Worm (Caenorhabditis elegans) whole organism, L2 larva: ENCODE data around the gene C32H11.3.

Source experiments
- aly-2 ChIP-seq: fragments of 150-350 bp; optimal IDR thresholded peaks from 2 replicates; lab custom pipeline; 2014; ENCODE audit warnings: missing biosample characterization, missing genetic modification characterization
- blmp-1 ChIP-seq: sonication (generic microtip); optimal IDR thresholded peaks from 2 replicates; lab custom pipeline; 2017; ENCODE audit warnings: missing genetic modification characterization, mild to moderate bottlenecking, missing compliant biosample characterization, antibody characterized with exemption, moderate library complexity; ENCODE audit not compliant: insufficient read depth
- ceh-82 ChIP-seq: fragments of 150-350 bp; optimal IDR thresholded peaks from 2 replicates; lab custom pipeline; 2014; ENCODE audit warnings: missing biosample characterization, missing genetic modification characterization
- lin-11 ChIP-seq: fragments of 150-350 bp; sonication (generic microtip); optimal IDR thresholded peaks from 2 replicates; lab custom pipeline; 2014; ENCODE audit warnings: missing biosample characterization, missing genetic modification characterization, inconsistent platforms, mixed read lengths
- nhr-12 ChIP-seq: fragments of 150-350 bp; optimal IDR thresholded peaks from 2 replicates; lab custom pipeline; 2014; ENCODE audit warnings: missing biosample characterization, missing genetic modification characterization
- nhr-237 ChIP-seq: fragments of 150-350 bp; optimal IDR thresholded peaks from 2 replicates; lab custom pipeline; 2014; ENCODE audit warnings: missing biosample characterization, missing genetic modification characterization
- ztf-11 ChIP-seq: sonication (generic microtip); optimal IDR thresholded peaks from 2 replicates; lab custom pipeline; 2017; ENCODE audit warnings: missing biosample characterization, missing genetic modification characterization
- ztf-4 ChIP-seq: fragments of 150-350 bp; optimal IDR thresholded peaks from 2 replicates; lab custom pipeline; 2014; ENCODE audit warnings: missing biosample characterization, missing genetic modification characterization

DNA sequence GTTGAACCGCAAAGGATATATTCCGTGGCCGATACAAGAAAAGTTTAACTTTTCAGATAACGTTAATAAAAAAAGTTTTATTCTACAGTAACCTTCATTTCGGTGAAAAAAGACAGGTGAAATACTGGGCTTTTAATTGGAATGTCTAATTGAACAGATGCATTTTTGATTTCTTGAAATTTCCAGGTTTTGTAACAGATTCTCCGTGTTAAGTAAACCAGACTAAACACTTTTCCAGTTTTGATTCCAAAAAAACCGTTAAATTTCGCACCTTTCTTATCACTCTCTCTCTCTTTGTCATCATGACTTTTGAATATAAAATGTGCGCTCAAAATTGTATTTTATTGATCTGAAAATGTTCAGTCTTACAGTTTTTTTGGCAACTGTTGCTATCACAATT lies at the start of gene C32H11.3:
- TF ChIP-seq ztf-11 (tag; lab: Kevin White, UChicago): no peak
- TF ChIP-seq blmp-1 (tag; lab: Kevin White, UChicago): no peak
- TF ChIP-seq nhr-237: no peak
- no peak for TF ChIP-seq aly-2 (tag; lab: Kevin White, UChicago)
- TF ChIP-seq ztf-4: no peak
- no peak for TF ChIP-seq ceh-82 (tag; lab: Kevin White, UChicago)
- no peak for TF ChIP-seq nhr-12 (tag; lab: Kevin White, UChicago)
- TF ChIP-seq lin-11 (tag; lab: Kevin White, UChicago): no peak
